Fruit fly (Drosophila melanogaster): Measurements from ENCODE around the gene Or2a.
A peak's percentile ranks its signal among the peaks of the same experiment; 100 is the strongest.

Gene Or2a

DNA sequence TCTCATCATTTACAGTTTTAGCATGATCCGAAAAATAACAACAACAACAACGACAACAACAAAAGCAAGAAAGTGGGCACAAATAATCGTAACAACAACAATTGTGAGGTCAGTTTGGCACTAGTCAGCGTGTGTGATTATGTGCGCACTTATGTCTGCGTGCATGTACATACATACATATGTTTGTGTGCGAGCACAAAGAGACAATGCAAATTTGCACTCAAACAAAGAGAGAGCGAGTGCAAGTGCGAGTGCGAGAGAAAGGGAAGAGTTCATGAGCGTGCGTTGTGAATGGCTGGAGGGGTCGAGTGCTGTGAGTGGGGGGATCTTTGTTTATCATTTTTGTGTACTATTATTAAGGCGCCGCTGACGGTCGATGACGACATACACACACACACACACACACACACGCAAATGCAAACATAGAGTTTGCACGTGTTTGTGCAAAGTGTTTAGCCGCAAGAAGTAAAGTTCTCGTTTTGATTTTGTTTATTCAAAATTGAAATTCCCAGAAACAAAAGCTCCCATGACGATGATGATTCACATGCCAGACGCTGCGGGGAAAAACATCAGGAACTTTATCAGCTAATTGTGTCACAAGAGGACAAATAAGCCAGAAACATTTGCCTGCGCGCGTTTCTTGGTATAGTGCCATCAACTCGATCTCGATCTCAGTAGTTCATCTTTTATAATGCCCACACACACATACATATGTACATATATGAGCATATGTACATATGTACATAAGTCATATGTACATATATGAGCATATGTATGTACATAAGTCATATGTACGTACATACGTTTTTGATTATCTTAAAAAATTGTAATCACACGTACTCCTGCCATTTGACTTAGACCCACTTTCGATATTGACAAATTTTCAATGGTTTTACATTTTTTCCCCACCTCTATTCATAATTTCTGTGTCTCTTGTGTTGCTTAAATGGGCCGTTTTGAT lies 48.7 kb downstream of the Or2a start:
- TF ChIP-seq Pif1A (GFP tag; optimal IDR thresholded peaks at IDR 0.05) (peak; percentile 73), EcR (GFP tag; optimal IDR thresholded peaks at IDR 0.05) (peak; percentile 91), Pif1B (GFP tag; optimal IDR thresholded peaks at IDR 0.05) (peak; percentile 65), rn (GFP tag; IDR thresholded peaks at IDR 0.05) (0 out of 2 replicates have a peak, but pooled peaks have one; percentile 23), CG13204 (GFP tag; optimal IDR thresholded peaks at IDR 0.05) (no peak), CG12605 (GFP tag; IDR thresholded peaks at IDR 0.05) (0 out of 2 replicates have a peak, but pooled peaks have one; percentile 38), D1 (tag; optimal IDR thresholded peaks at IDR 0.05) (no peak), CG9948 (tag; optimal IDR thresholded peaks at IDR 0.05) (peak; percentile 36), CG15710 (tag; optimal IDR thresholded peaks at IDR 0.05) (peak; percentile 6), CG8301 (tag; optimal IDR thresholded peaks at IDR 0.05) (peak; percentile 30), Snoo (tag; optimal IDR thresholded peaks at IDR 0.05) (peak; percentile 73), CG4496 (GFP tag; IDR thresholded peaks at IDR 0.05) (peak; percentile 81), Ets98B (GFP tag; IDR thresholded peaks at IDR 0.05) (peak; percentile 77), CG32121 (GFP tag; IDR thresholded peaks at IDR 0.05) (peak; percentile 68), gl (tag; optimal IDR thresholded peaks at IDR 0.05) (peak; percentile 28), CG14655 (GFP tag; optimal IDR thresholded peaks at IDR 0.05) (peak; percentile 47), fd96Ca (GFP tag; IDR thresholded peaks at IDR 0.05) (peak; percentile 65; the same call in 1 of the 3 replicates), CG34367 (tag; optimal IDR thresholded peaks at IDR 0.05) (peak; percentile 34), CG17806 (tag; optimal IDR thresholded peaks at IDR 0.05) (peak; percentile 26), CG10348 (GFP tag; IDR thresholded peaks at IDR 0.05) (no peak), CG8159 (tag; optimal IDR thresholded peaks at IDR 0.05) (peak; percentile 21)

DNA sequence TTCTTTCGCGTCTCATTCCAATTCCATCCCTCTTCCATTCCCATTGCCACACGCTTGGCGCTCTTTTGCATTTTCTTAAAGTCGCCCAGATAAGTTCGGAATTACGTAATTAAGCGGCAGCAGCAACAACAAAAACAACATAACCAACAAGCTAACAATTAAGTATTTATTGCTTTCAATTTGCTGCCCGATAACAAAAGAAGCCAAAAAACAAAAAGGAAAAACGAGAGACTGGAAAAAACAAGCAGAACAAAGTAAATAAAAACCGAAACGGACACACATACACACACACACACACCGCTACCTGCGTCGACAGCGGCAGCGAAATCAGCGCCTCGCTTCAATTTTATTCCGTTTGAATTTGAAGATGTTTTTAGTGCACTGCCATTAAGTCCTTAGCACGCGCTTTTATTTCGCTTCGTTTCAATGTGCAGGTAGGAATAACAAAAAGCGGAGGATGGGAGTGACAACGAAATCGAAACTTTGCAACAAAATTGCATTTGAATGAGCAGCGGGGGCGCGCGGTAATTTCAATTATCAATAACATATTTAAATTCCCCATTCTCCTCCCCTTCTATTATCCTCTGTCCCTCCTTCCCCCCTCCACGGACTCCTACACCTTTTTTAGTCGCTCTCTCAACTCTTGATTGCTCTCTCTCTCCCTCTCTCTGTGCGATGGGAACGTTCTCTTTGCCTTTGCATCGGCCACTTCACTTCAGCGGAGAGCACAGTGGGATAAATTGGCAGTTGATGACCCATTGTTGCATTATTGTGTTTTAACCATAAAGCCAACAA lies 49.6 kb downstream of the Or2a start, which contains the start of gene Raf:
Raf (plus strand) TSS at position 32 of the 795 bp plus-strand sequence.
- TF ChIP-seq Ets98B (GFP tag; IDR thresholded peaks at IDR 0.05) (0 out of 2 replicates have a peak, but pooled peaks have one; percentile 54), CG12605 (GFP tag; IDR thresholded peaks at IDR 0.05) (peak; percentile 42; the same call in 1 of the 2 replicates), CG15710 (tag; optimal IDR thresholded peaks at IDR 0.05) (no peak), EcR (GFP tag; optimal IDR thresholded peaks at IDR 0.05) (no peak), CG17806 (tag; optimal IDR thresholded peaks at IDR 0.05) (no peak)

DNA sequence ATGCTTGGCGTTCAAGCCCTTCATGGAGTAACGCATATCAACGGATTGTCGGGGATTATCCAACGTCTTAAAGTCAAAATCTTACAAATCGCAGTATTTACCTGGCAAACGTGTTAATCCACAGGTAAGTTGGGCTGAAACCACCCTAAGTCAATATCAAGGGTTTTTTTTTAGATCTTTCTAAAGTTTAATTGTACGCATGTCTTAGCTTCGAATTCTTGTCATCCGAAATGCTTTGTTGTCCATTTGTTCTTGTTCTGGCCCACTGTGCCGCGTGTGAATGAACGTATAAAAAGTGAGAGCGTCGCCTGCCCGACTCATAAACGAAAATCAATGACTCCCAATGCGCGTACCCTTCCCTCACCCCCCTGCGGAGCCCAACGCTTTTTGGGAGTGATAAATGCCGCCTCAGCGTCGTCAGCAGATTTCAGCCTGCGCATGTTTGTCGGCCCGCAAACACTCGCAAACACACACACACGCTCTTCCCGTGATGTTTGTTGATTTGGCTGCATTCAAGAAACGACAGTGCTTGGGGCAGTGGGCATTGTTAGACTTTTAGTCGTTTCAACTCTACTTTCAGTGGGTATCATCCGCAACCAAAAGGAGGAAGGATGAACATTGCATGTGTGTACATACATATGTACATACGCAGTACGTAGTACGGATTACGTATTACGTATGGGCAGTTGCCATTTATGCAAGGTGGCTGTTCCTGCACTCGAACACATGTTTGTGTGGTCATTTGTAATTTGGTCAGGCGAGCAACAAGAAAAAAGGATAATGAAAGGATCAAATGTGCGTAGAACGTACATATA lies 50.4 kb downstream of the Or2a start:
- TF ChIP-seq CG8301 (tag; optimal IDR thresholded peaks at IDR 0.05) = peak; percentile 92
- TF ChIP-seq CG32121 (GFP tag; IDR thresholded peaks at IDR 0.05) = peak; percentile 79
- TF ChIP-seq Snoo (tag; optimal IDR thresholded peaks at IDR 0.05) = peak; percentile 94
- peak; percentile 91 for TF ChIP-seq Pif1A (GFP tag; optimal IDR thresholded peaks at IDR 0.05)
- peak; percentile 96 for TF ChIP-seq CG14655 (GFP tag; optimal IDR thresholded peaks at IDR 0.05)
- TF ChIP-seq D1 (tag; optimal IDR thresholded peaks at IDR 0.05) = peak; percentile 88
- TF ChIP-seq CG9948 (tag; optimal IDR thresholded peaks at IDR 0.05) = peak; percentile 92
- TF ChIP-seq CG8159 (tag; optimal IDR thresholded peaks at IDR 0.05) = peak; percentile 95
- peak; percentile 82 for TF ChIP-seq CG17806 (tag; optimal IDR thresholded peaks at IDR 0.05)
- TF ChIP-seq CG34367 (tag; optimal IDR thresholded peaks at IDR 0.05) = peak; percentile 90
- no peak for TF ChIP-seq CG12605 (GFP tag; IDR thresholded peaks at IDR 0.05)
- TF ChIP-seq CG13204 (GFP tag; optimal IDR thresholded peaks at IDR 0.05) = peak; percentile 65
- TF ChIP-seq Pif1B (GFP tag; optimal IDR thresholded peaks at IDR 0.05) = peak; percentile 88
- TF ChIP-seq CG10348 (GFP tag; IDR thresholded peaks at IDR 0.05) = peak; percentile 61; the same call in 1 of the 2 replicates
- TF ChIP-seq rn (GFP tag; IDR thresholded peaks at IDR 0.05) = peak; percentile 60; the same call in 1 of the 2 replicates
- no peak; the same call in 1 of the 2 replicates for TF ChIP-seq Ets98B (GFP tag; IDR thresholded peaks at IDR 0.05)
- peak; percentile 86 for TF ChIP-seq CG4496 (GFP tag; IDR thresholded peaks at IDR 0.05)
- peak; percentile 76 for TF ChIP-seq gl (tag; optimal IDR thresholded peaks at IDR 0.05)
- peak; percentile 95 for TF ChIP-seq EcR (GFP tag; optimal IDR thresholded peaks at IDR 0.05)
- peak; percentile 79 for TF ChIP-seq fd96Ca (GFP tag; IDR thresholded peaks at IDR 0.05)
- peak; percentile 92 for TF ChIP-seq CG15710 (tag; optimal IDR thresholded peaks at IDR 0.05)
